Worm (Caenorhabditis elegans): Measurements from ENCODE around the gene zyg-12.
A peak's percentile ranks its signal among the peaks of the same experiment; 100 is the strongest.

The zyg-12 gene

DNA sequence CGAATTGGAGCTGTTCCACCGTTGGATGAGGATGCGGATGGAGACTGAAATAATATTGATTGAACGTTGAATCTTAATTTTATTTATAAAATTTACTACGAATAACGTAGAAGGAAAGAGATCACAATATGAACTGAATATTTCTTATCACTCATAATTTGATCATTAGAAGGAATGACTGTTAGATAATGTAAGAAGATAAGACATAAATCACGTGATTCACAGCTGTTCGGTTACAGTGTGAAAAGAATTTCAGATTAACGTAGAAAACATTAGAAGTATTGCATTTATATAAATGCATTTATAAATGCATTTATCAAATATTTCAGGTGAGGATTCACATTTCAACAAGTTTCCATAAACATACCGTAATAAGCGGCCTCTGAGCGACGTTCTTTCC is 6.9 kb upstream of the zyg-12 start:
- TF ChIP-seq tra-4 (tag; optimal IDR thresholded peaks at IDR 0.05) (no peak), tbx-11 (GFP tag; IDR thresholded peaks at IDR 0.05) (no peak), B0310.2 (tag; optimal IDR thresholded peaks at IDR 0.05) (no peak), ets-7 (tag; optimal IDR thresholded peaks at IDR 0.05) (no peak), F13C5.2 (tag; optimal IDR thresholded peaks at IDR 0.05) (no peak), hmg-4 (GFP tag; optimal IDR thresholded peaks at IDR 0.05) (no peak), aly-1 (tag; optimal IDR thresholded peaks at IDR 0.05) (no peak), ceh-36 (tag; optimal IDR thresholded peaks at IDR 0.05) (no peak), tbx-37 (GFP tag; conservative IDR thresholded peaks at IDR 0.05) (no peak), ama-1 (optimal IDR thresholded peaks at IDR 0.05) (no peak)

DNA sequence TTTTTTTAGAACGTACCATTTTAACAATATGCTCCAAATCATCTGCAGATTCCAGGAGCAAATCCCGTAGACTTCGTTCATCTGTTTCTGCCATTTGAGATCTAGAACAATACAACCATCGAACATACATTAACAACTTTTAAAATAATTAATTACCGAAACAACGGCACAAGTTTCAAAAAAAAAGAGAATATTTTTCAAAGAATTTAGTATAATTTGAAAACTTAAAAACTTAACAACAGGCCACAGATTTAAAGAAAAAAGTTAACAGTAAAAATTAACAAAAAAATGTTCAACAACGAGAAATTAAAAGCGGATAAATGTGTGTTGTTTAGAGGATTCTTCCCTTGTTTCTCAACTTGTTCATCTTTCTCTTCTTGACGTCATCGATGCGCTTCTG is 5.9 kb upstream of the zyg-12 start, which contains the start of gene mdt-4:
mdt-4 (minus strand) TSS at position 101 of the 400 bp plus-strand sequence.
- no peak for TF ChIP-seq hnd-1 (tag; optimal IDR thresholded peaks at IDR 0.05)
- TF ChIP-seq hmg-4 (GFP tag; optimal IDR thresholded peaks at IDR 0.05): no peak
- TF ChIP-seq tra-4 (tag; optimal IDR thresholded peaks at IDR 0.05): no peak
- no peak for TF ChIP-seq tbx-11 (GFP tag; IDR thresholded peaks at IDR 0.05)
- no peak for TF ChIP-seq ets-7 (tag; optimal IDR thresholded peaks at IDR 0.05)
- TF ChIP-seq aly-1 (tag; optimal IDR thresholded peaks at IDR 0.05): no peak
- TF ChIP-seq ama-1 (optimal IDR thresholded peaks at IDR 0.05): no peak
- TF ChIP-seq B0310.2 (tag; optimal IDR thresholded peaks at IDR 0.05): no peak
- no peak for TF ChIP-seq flt-1 (GFP tag; IDR thresholded peaks at IDR 0.05)
- no peak for TF ChIP-seq scrt-1 (GFP tag; IDR thresholded peaks at IDR 0.05)
- no peak for TF ChIP-seq F13C5.2 (tag; optimal IDR thresholded peaks at IDR 0.05)
- TF ChIP-seq ceh-13 (GFP tag; optimal IDR thresholded peaks at IDR 0.05): no peak
- TF ChIP-seq ceh-36 (tag; optimal IDR thresholded peaks at IDR 0.05): no peak
- TF ChIP-seq tbx-37 (GFP tag; conservative IDR thresholded peaks at IDR 0.05): no peak
- no peak for TF ChIP-seq sea-1 (GFP tag; conservative IDR thresholded peaks at IDR 0.05)
- TF ChIP-seq pes-1 (GFP tag; IDR thresholded peaks at IDR 0.05): no peak
- TF ChIP-seq hmbx-1 (tag; optimal IDR thresholded peaks at IDR 0.05): no peak

DNA sequence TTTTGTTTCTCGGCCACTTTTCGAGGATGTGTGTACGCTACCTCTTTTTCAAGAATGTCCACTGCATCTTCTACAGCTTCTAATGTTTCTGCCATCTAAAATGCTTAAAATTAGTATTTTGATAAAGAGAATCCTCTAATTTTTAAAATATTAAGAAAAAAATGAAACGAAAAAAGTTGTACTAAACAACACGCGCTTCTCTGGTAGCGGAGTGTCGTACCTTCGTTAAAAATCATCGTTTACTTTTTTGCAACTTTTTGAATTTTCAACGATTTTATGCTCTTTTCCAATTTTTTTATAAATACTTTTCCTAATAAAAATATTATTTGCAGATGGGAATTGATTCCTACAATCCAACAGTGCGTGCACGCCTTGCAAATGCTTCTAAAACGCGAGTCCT is 4.0 kb upstream of the zyg-12 start, which contains the start of the genes gldi-11 and ZK546.2:
gldi-11 (minus strand) TSS at position 95 of the 400 bp plus-strand sequence.
ZK546.2 (plus strand) TSS at position 333 of the 400 bp plus-strand sequence.
- TF ChIP-seq hmg-4 (GFP tag; optimal IDR thresholded peaks at IDR 0.05) (no peak), hnd-1 (tag; optimal IDR thresholded peaks at IDR 0.05) (no peak), tbx-37 (GFP tag; conservative IDR thresholded peaks at IDR 0.05) (no peak), ama-1 (optimal IDR thresholded peaks at IDR 0.05) (no peak)

DNA sequence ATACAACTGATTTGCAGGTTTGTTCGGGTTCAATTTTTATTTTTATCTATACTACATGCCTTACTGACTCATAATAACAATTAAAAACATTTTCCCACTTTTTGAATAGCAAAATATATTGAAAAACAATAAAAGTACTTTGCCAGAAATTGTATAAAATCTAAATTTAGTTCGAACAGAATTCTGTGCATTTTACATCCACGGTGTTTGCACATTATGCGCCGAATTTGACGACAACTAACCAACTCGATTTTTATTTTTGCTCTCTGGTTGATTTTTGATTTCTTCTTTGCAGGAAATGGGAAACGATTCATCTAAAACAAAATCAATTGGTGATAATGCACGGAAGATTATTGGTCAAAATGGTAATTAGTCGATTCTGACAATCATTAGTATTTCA is 2.9 kb upstream of the zyg-12 start:
- no peak for TF ChIP-seq hmbx-1 (tag; optimal IDR thresholded peaks at IDR 0.05)
- no peak for TF ChIP-seq hnd-1 (tag; optimal IDR thresholded peaks at IDR 0.05)
- TF ChIP-seq ets-7 (tag; optimal IDR thresholded peaks at IDR 0.05): no peak
- no peak for TF ChIP-seq aly-1 (tag; optimal IDR thresholded peaks at IDR 0.05)
- TF ChIP-seq flt-1 (GFP tag; IDR thresholded peaks at IDR 0.05): no peak
- no peak for TF ChIP-seq ceh-13 (GFP tag; optimal IDR thresholded peaks at IDR 0.05)
- TF ChIP-seq ceh-36 (tag; optimal IDR thresholded peaks at IDR 0.05): no peak
- TF ChIP-seq tra-4 (tag; optimal IDR thresholded peaks at IDR 0.05): no peak
- TF ChIP-seq F13C5.2 (tag; optimal IDR thresholded peaks at IDR 0.05): no peak
- no peak for TF ChIP-seq pes-1 (GFP tag; IDR thresholded peaks at IDR 0.05)
- no peak for TF ChIP-seq tbx-11 (GFP tag; IDR thresholded peaks at IDR 0.05)
- TF ChIP-seq tbx-37 (GFP tag; conservative IDR thresholded peaks at IDR 0.05): no peak

DNA sequence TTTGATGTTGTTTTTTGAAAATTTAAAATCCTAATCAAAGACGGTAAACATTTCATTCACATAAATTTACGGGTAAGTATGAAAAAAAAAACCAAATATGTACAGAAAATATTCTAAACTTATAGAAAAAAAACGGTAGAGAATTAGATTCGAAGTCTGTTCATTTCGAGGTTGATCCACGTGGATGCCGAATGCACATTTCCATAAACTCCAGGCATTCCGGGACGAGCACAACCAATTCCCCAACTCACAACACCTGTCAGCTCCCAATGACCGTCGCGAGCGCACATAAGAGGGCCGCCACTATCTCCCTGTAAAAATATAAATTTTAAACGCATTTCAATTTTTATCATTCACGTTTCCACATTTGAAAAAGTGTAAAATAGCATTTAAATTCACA is 1.6 kb upstream of the zyg-12 start:
- TF ChIP-seq tra-4 (tag; optimal IDR thresholded peaks at IDR 0.05): no peak
- TF ChIP-seq tbx-11 (GFP tag; IDR thresholded peaks at IDR 0.05): no peak
- TF ChIP-seq B0310.2 (tag; optimal IDR thresholded peaks at IDR 0.05): no peak
- no peak for TF ChIP-seq aly-1 (tag; optimal IDR thresholded peaks at IDR 0.05)
- TF ChIP-seq flt-1 (GFP tag; IDR thresholded peaks at IDR 0.05): no peak
- no peak for TF ChIP-seq hmbx-1 (tag; optimal IDR thresholded peaks at IDR 0.05)
- TF ChIP-seq hnd-1 (tag; optimal IDR thresholded peaks at IDR 0.05): no peak
- TF ChIP-seq scrt-1 (GFP tag; IDR thresholded peaks at IDR 0.05): no peak
- no peak for TF ChIP-seq ets-7 (tag; optimal IDR thresholded peaks at IDR 0.05)

DNA sequence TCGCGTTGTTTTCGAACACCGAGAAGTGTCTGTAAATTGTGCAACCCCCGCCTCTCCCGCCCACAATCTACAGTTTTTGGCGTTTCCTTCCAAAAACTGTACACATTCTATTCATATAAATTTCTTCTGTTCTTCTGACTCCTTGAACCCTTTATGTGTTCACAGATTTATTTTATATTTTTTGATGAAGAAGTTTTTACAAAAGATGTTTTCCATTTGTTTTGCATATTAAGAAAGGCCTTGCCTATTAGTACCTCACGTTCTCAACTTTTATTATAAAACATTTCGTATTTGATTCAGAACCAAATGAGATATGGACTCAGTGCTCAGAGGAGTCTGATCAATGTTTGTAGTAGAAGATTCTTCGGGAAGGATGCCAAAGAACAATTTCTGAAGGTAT is 3.6 kb downstream of the zyg-12 start, which contains the start of gene ndx-3:
ndx-3 (plus strand) TSS at position 301 of the 400 bp plus-strand sequence.
- no peak for TF ChIP-seq ets-7 (tag; optimal IDR thresholded peaks at IDR 0.05)
- no peak for TF ChIP-seq hmbx-1 (tag; optimal IDR thresholded peaks at IDR 0.05)
- TF ChIP-seq ceh-36 (tag; optimal IDR thresholded peaks at IDR 0.05): no peak
- TF ChIP-seq pes-1 (GFP tag; IDR thresholded peaks at IDR 0.05): no peak
- no peak for TF ChIP-seq ceh-13 (GFP tag; optimal IDR thresholded peaks at IDR 0.05)
- TF ChIP-seq sea-1 (GFP tag; conservative IDR thresholded peaks at IDR 0.05): no peak
- TF ChIP-seq hmg-4 (GFP tag; optimal IDR thresholded peaks at IDR 0.05): no peak
- TF ChIP-seq F13C5.2 (tag; optimal IDR thresholded peaks at IDR 0.05): no peak

DNA sequence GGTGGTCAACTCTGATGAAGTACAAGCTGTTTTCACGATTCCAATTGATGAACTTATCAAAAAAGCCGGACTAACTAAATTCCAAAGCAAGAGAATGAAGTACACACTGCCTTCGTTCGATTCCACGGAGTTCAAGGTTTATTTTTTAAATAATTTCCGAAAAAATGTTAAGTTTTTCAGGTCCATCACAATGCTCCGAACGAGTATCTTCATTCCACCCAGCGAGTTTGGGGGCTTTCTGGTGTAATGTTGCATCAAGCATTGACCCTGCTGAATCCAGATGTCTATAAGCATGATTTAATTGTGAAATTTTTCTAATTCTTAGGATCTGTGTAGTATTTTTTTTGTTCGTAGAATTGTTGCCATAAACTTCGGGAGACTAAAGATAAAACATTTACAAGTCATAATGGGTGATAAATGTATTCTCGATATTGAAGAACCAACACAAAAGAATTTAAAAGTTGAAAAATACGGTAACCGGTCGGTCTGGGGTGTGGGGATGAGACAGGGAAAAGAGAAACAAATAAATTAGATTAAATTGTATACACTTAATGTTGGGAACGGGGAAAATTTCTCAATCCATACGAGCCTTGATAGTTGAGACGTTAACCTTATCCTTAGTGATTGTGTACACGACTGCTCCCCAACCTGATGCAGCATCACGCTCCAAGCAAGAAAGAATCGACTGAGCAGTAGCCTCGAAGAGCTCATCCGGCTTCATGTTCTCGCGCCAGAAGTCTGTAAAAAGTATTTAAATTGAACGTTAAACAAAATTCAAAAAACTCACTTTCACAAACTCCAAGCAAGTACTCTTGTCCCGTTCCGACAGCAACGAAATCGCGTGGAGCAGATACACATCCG is 4.6 kb downstream of the zyg-12 start:
- TF ChIP-seq sea-1 (GFP tag; conservative IDR thresholded peaks at IDR 0.05) (no peak), flt-1 (GFP tag; IDR thresholded peaks at IDR 0.05) (no peak), B0310.2 (tag; optimal IDR thresholded peaks at IDR 0.05) (no peak), tbx-37 (GFP tag; conservative IDR thresholded peaks at IDR 0.05) (no peak), F13C5.2 (tag; optimal IDR thresholded peaks at IDR 0.05) (no peak), hmg-4 (GFP tag; optimal IDR thresholded peaks at IDR 0.05) (no peak)

DNA sequence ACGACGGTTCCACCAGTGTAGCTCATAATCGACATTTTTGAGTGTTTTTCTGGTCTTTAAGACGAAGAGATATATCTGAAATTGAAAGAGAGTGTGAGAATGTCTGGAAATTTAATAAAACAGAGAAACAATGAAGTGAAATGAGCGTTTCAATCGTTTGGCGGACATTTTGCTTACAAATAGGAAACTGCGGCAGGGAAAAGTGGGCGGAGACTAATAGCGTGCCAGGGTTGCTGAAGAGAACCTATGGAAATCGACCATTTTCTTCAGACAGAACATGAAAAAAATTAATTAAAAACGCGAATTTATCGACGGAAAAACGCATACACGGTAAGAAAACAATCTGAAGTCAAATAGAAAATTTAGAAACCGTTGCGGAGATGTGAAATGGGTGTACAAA is 5.7 kb downstream of the zyg-12 start, which contains the start of gene pbs-3:
pbs-3 (minus strand) TSS at position 75 of the 400 bp plus-strand sequence.
- TF ChIP-seq F13C5.2 (tag; optimal IDR thresholded peaks at IDR 0.05) (peak; percentile 16), sea-1 (GFP tag; conservative IDR thresholded peaks at IDR 0.05) (0 out of 2 replicates have a peak, but pooled peaks have one; percentile 23), tra-4 (tag; optimal IDR thresholded peaks at IDR 0.05) (no peak), ceh-36 (tag; optimal IDR thresholded peaks at IDR 0.05) (no peak), tbx-11 (GFP tag; IDR thresholded peaks at IDR 0.05) (no peak), B0310.2 (tag; optimal IDR thresholded peaks at IDR 0.05) (no peak), ets-7 (tag; optimal IDR thresholded peaks at IDR 0.05) (peak; percentile 3), ama-1 (optimal IDR thresholded peaks at IDR 0.05) (no peak), hmbx-1 (tag; optimal IDR thresholded peaks at IDR 0.05) (no peak), flt-1 (GFP tag; IDR thresholded peaks at IDR 0.05) (no peak), hmg-4 (GFP tag; optimal IDR thresholded peaks at IDR 0.05) (no peak), hnd-1 (tag; optimal IDR thresholded peaks at IDR 0.05) (no peak), tbx-37 (GFP tag; conservative IDR thresholded peaks at IDR 0.05) (peak; percentile 54; the same call in 1 of the 2 replicates)

All from whole organism, early embryonic.